Worm (Caenorhabditis elegans) whole organism, L3 larva: ENCODE measurements around the gene frpr-3.

ENCODE experiments used
- R02D3.7 ChIP-seq: fragments of 150-350 bp; optimal IDR thresholded peaks from 2 replicates; lab custom pipeline; 2014; ENCODE audit warnings: missing biosample characterization, missing genetic modification characterization
- ZK546.5 ChIP-seq: sonication (generic microtip); optimal IDR thresholded peaks from 2 replicates; lab custom pipeline; 2017; ENCODE audit warnings: missing biosample characterization, missing genetic modification characterization
- aly-2 ChIP-seq: fragments of 150-350 bp; optimal IDR thresholded peaks from 2 replicates; lab custom pipeline; 2014; ENCODE audit warnings: missing biosample characterization, missing genetic modification characterization
- ama-1 ChIP-seq: fragments of 150-350 bp; optimal IDR thresholded peaks from 2 replicates; lab custom pipeline; 2018
- ceh-28 ChIP-seq: fragments of 150-350 bp; optimal IDR thresholded peaks from 2 replicates; lab custom pipeline; 2014; ENCODE audit warnings: missing biosample characterization, missing genetic modification reagents, missing genetic modification characterization
- ceh-82 ChIP-seq: fragments of 150-350 bp; optimal IDR thresholded peaks from 2 replicates; lab custom pipeline; 2014; ENCODE audit warnings: missing biosample characterization, missing genetic modification characterization
- ceh-9 ChIP-seq: sonication (generic microtip); optimal IDR thresholded peaks from 2 replicates; lab custom pipeline; 2018; ENCODE audit warnings: missing biosample characterization, missing genetic modification characterization
- daf-12 ChIP-seq: fragments of 150-350 bp; optimal IDR thresholded peaks from 2 replicates; lab custom pipeline; 2014; ENCODE audit warnings: missing biosample characterization, missing genetic modification reagents, missing genetic modification characterization
- egl-27 ChIP-seq: sonication (generic microtip); optimal IDR thresholded peaks from 4 replicates; lab custom pipeline; 2017; ENCODE audit warnings: missing biosample characterization, missing genetic modification reagents, missing genetic modification characterization
- elt-3 ChIP-seq, 3 experiments: fragments of 150-350 bp in 1 of 3; sonication (generic microtip) in 2 of 3; optimal IDR thresholded peaks; 2 replicates in 2 of 3; 4 replicates in 1 of 3; lab custom pipeline; 2014 to 2017; ENCODE audit warnings: missing biosample characterization in 3 of 3, missing genetic modification characterization in 3 of 3
- eor-1 ChIP-seq, 2 experiments: fragments of 150-350 bp; optimal IDR thresholded peaks; 2 replicates each; lab custom pipeline; 2014 to 2018; ENCODE audit warnings: missing biosample characterization in 2 of 2, missing genetic modification characterization in 2 of 2
- fkh-2 ChIP-seq: fragments of 150-350 bp; optimal IDR thresholded peaks from 2 replicates; lab custom pipeline; 2014; ENCODE audit warnings: missing biosample characterization, missing genetic modification reagents, missing genetic modification characterization
- fos-1 ChIP-seq: fragments of 150-350 bp; optimal IDR thresholded peaks from 2 replicates; lab custom pipeline; 2014; ENCODE audit warnings: missing biosample characterization, missing genetic modification characterization
- jun-1 ChIP-seq: fragments of 150-350 bp; optimal IDR thresholded peaks from 2 replicates; lab custom pipeline; 2014; ENCODE audit warnings: missing biosample characterization, missing genetic modification reagents, missing genetic modification characterization
- lin-15B ChIP-seq: fragments of 150-350 bp; optimal IDR thresholded peaks from 2 replicates; lab custom pipeline; 2014; ENCODE audit warnings: missing biosample characterization, missing genetic modification characterization
- lin-39 ChIP-seq: fragments of 150-350 bp; optimal IDR thresholded peaks from 2 replicates; lab custom pipeline; 2018; ENCODE audit warnings: missing biosample characterization, missing genetic modification reagents, missing genetic modification characterization
- nfya-1 ChIP-seq: sonication (generic microtip); optimal IDR thresholded peaks from 2 replicates; lab custom pipeline; 2017; ENCODE audit warnings: missing genetic modification characterization, mild to moderate bottlenecking, missing compliant biosample characterization, antibody characterized with exemption, moderate library complexity; ENCODE audit not compliant: insufficient read depth
- nhr-11 ChIP-seq: fragments of 150-350 bp; optimal IDR thresholded peaks from 2 replicates; lab custom pipeline; 2014; ENCODE audit warnings: missing biosample characterization, missing genetic modification characterization
- nhr-12 ChIP-seq: fragments of 150-350 bp; optimal IDR thresholded peaks from 2 replicates; lab custom pipeline; 2014; ENCODE audit warnings: missing biosample characterization, missing genetic modification characterization
- nhr-23 ChIP-seq: fragments of 150-350 bp; optimal IDR thresholded peaks from 2 replicates; lab custom pipeline; 2014; ENCODE audit warnings: missing biosample characterization, missing genetic modification reagents, missing genetic modification characterization
- nhr-237 ChIP-seq: fragments of 150-350 bp; optimal IDR thresholded peaks from 2 replicates; lab custom pipeline; 2014; ENCODE audit warnings: missing biosample characterization, missing genetic modification characterization
- nhr-25 ChIP-seq: sonication (generic microtip); optimal IDR thresholded peaks from 2 replicates; lab custom pipeline; 2017; ENCODE audit warnings: missing biosample characterization, missing genetic modification characterization
- nhr-28 ChIP-seq: fragments of 150-350 bp; optimal IDR thresholded peaks from 2 replicates; lab custom pipeline; 2014; ENCODE audit warnings: missing biosample characterization, missing genetic modification characterization
- nhr-43 ChIP-seq: sonication (generic microtip); optimal IDR thresholded peaks from 2 replicates; lab custom pipeline; 2016; ENCODE audit warnings: mild to moderate bottlenecking, missing genetic modification characterization, missing compliant biosample characterization; ENCODE audit not compliant: poor library complexity, severe bottlenecking
- nhr-76 ChIP-seq: fragments of 150-350 bp; sonication (generic microtip); optimal IDR thresholded peaks from 5 replicates; lab custom pipeline; 2014; ENCODE audit warnings: missing biosample characterization, missing genetic modification characterization
- nhr-77 ChIP-seq: fragments of 150-350 bp; optimal IDR thresholded peaks from 2 replicates; lab custom pipeline; 2014; ENCODE audit warnings: missing biosample characterization, missing genetic modification characterization
- pha-4 ChIP-seq: fragments of 150-350 bp; optimal IDR thresholded peaks from 2 replicates; lab custom pipeline; 2014; ENCODE audit warnings: missing biosample characterization, missing genetic modification reagents, missing genetic modification characterization
- pqm-1 ChIP-seq: fragments of 150-350 bp; optimal IDR thresholded peaks from 2 replicates; lab custom pipeline; 2017; ENCODE audit warnings: missing biosample characterization, missing genetic modification characterization, inconsistent platforms
- sea-2 ChIP-seq: fragments of 150-350 bp; sonication (generic microtip); optimal IDR thresholded peaks from 4 replicates; lab custom pipeline; 2014; ENCODE audit warnings: missing biosample characterization, missing genetic modification reagents, missing genetic modification characterization
- skn-1 ChIP-seq: fragments of 150-350 bp; optimal IDR thresholded peaks from 2 replicates; lab custom pipeline; 2014; ENCODE audit warnings: missing biosample characterization, missing genetic modification characterization
- tbx-2 ChIP-seq: sonication (generic microtip); optimal IDR thresholded peaks from 2 replicates; lab custom pipeline; 2016; ENCODE audit warnings: mild to moderate bottlenecking, missing genetic modification characterization, missing compliant biosample characterization
- unc-39 ChIP-seq: sonication (generic microtip); optimal IDR thresholded peaks from 4 replicates; lab custom pipeline; 2017; ENCODE audit warnings: missing biosample characterization, missing genetic modification characterization
- zag-1 ChIP-seq: fragments of 150-350 bp; optimal IDR thresholded peaks from 2 replicates; lab custom pipeline; 2014; ENCODE audit warnings: missing biosample characterization, missing genetic modification characterization
- ztf-11 ChIP-seq: fragments of 150-350 bp; optimal IDR thresholded peaks from 2 replicates; lab custom pipeline; 2014; ENCODE audit warnings: missing biosample characterization, missing genetic modification characterization
- ztf-4 ChIP-seq: fragments of 150-350 bp; optimal IDR thresholded peaks from 2 replicates; lab custom pipeline; 2014; ENCODE audit warnings: missing biosample characterization, missing genetic modification characterization

The frpr-3 gene

ce11 chrV:7735319-7735718, 35.7 kb upstream of the frpr-3 start, which contains the start of gene srr-10:
Gene srr-10 (plus strand): TSS chrV:7735619.
- TF ChIP-seq ztf-11 (tag; lab: Kevin White, UChicago), result no peak
- no peak for TF ChIP-seq skn-1 (tag; lab: Kevin White, UChicago)
- no peak for TF ChIP-seq unc-39 (tag; lab: Kevin White, UChicago)
- TF ChIP-seq sea-2, result no peak
- TF ChIP-seq egl-27 (tag; lab: Kevin White, UChicago), result no peak
- TF ChIP-seq fos-1 (tag; lab: Kevin White, UChicago), result no peak
- no peak for TF ChIP-seq lin-15B (tag; lab: Kevin White, UChicago)
- no peak for TF ChIP-seq ceh-28 (tag; lab: Kevin White, UChicago)

ce11 chrV:7737710-7738109, 33.4 kb upstream of the frpr-3 start, which contains the start of gene srr-9:
Gene srr-9 (plus strand): TSS chrV:7738010.
- TF ChIP-seq pha-4 (no peak), nhr-76 (tag; lab: Kevin White, UChicago) (no peak), ztf-4 (no peak), sea-2 (no peak), daf-12 (tag; lab: Kevin White, UChicago) (no peak), unc-39 (tag; lab: Kevin White, UChicago) (no peak), ama-1 (no peak), nhr-12 (tag; lab: Kevin White, UChicago) (no peak), nhr-11 (tag; lab: Kevin White, UChicago) (no peak), ceh-82 (tag; lab: Kevin White, UChicago) (no peak), skn-1 (tag; lab: Kevin White, UChicago) (no peak)

ce11 chrV:7739949-7740348, 31.1 kb upstream of the frpr-3 start:
- no peak for TF ChIP-seq ztf-11 (tag; lab: Kevin White, UChicago)
- no peak for TF ChIP-seq sea-2
- TF ChIP-seq pqm-1 (tag; lab: Kevin White, UChicago), result no peak
- TF ChIP-seq lin-39 (tag; lab: Kevin White, UChicago), result no peak
- no peak for TF ChIP-seq nfya-1 (tag; lab: Kevin White, UChicago)
- TF ChIP-seq ZK546.5 (tag; lab: Kevin White, UChicago), result no peak
- TF ChIP-seq nhr-25 (tag; lab: Kevin White, UChicago), result no peak
- no peak for TF ChIP-seq unc-39 (tag; lab: Kevin White, UChicago)
- TF ChIP-seq fkh-2 (tag; lab: Kevin White, UChicago), result no peak
- TF ChIP-seq R02D3.7, result no peak
- TF ChIP-seq nhr-76 (tag; lab: Kevin White, UChicago), result no peak

- TF ChIP-seq pqm-1 (tag; lab: Kevin White, UChicago) (no peak), fos-1 (tag; lab: Kevin White, UChicago) (no peak), eor-1 (tag; optimal IDR thresholded peaks at IDR 0.05; lab: Kevin White, UChicago) (no peak), nhr-237 (tag; lab: Kevin White, UChicago) (no peak), nhr-12 (tag; lab: Kevin White, UChicago) (no peak)
Observed at ce11 chrV:7741918-7742317, 29.1 kb upstream of the frpr-3 start.

DNA sequence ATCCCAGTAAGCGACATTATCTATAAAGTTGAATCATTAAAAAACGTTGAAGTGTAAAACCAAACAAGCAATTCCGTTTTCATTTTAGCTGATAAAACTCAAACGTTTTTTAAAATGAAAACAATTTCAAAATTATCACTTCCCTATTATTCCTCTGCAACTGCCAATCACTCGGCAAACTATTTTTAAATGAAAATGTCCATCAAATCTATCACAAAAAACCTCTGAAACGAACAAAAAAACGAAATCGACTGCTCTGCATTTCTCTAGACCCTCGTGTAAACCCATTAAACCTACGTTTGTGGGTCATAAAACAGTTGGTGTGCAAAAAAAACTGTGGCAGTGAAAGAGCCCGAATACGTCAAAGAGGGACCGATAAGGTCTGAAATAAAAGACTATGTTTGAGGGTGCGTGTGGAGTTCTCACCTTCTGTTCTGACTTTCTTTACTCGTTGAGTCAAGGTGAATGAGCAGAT, 28.5 kb upstream of the frpr-3 start, which contains the start of gene fbxl-5:
Gene fbxl-5, plus strand, starts transcription at position 425 of the 475 bp plus-strand sequence.
- TF ChIP-seq nhr-25 (tag; lab: Kevin White, UChicago), result no peak
- no peak for TF ChIP-seq ceh-9 (tag; lab: Kevin White, UChicago)
- no peak for TF ChIP-seq ZK546.5 (tag; lab: Kevin White, UChicago)
- TF ChIP-seq nhr-23 (tag; lab: Kevin White, UChicago), result no peak
- no peak for TF ChIP-seq ceh-82 (tag; lab: Kevin White, UChicago)
- TF ChIP-seq aly-2 (tag; lab: Kevin White, UChicago), result no peak
- no peak for TF ChIP-seq nhr-43
- TF ChIP-seq nhr-28 (tag; lab: Kevin White, UChicago), result no peak
- TF ChIP-seq tbx-2, result no peak
- no peak for TF ChIP-seq zag-1 (tag; lab: Kevin White, UChicago)
- TF ChIP-seq fos-1 (tag; lab: Kevin White, UChicago), result no peak
- no peak for TF ChIP-seq nhr-77 (tag; lab: Kevin White, UChicago)
- TF ChIP-seq egl-27 (tag; lab: Kevin White, UChicago), result no peak
- TF ChIP-seq R02D3.7, result no peak
- no peak for TF ChIP-seq jun-1
- no peak for TF ChIP-seq elt-3 (tag; optimal IDR thresholded peaks at IDR 0.05; lab: Kevin White, UChicago)
- TF ChIP-seq, all 47 proteins: peak for 0
